Fruit fly (Drosophila melanogaster): ENCODE results near the gene CG13481.

dm6 chr3L:14328437-14328836 lies 41.1 kb downstream of the CG13481 start:
- TF ChIP-seq CTCF (optimal IDR thresholded peaks at IDR 0.05): no peak
- TF ChIP-seq CG8478 (optimal IDR thresholded peaks at IDR 0.05): no peak
